Worm (Caenorhabditis elegans) whole organism, midembryonic: ENCODE results near the gene srbc-55.

Source experiments
- T22C8.4 ChIP-seq: fragments of 200-800 bp; sonication (Bioruptor generic); IDR thresholded peaks from 2 replicates; pipeline ENCODE4 v1.3.6; 2022; ENCODE audit warnings: missing genetic modification characterization, missing compliant biosample characterization
- cog-1 ChIP-seq: sonication (generic microtip); optimal IDR thresholded peaks from 2 replicates; lab custom pipeline; 2016; ENCODE audit warnings: missing genetic modification characterization, missing compliant biosample characterization
- flt-1 ChIP-seq: fragments of 200-800 bp; sonication (Bioruptor generic); IDR thresholded peaks from 2 replicates; pipeline ENCODE4 v1.3.6; 2022; ENCODE audit warnings: missing genetic modification characterization, missing compliant biosample characterization
- klf-2 ChIP-seq: fragments of 200-800 bp; sonication (Bioruptor generic); conservative IDR thresholded peaks from 2 replicates; pipeline ENCODE4 v1.3.6; 2022; ENCODE audit warnings: missing genetic modification reagents, missing genetic modification characterization, missing compliant biosample characterization
- med-1 ChIP-seq: sonication (generic microtip); optimal IDR thresholded peaks from 2 replicates; lab custom pipeline; 2017; ENCODE audit warnings: missing genetic modification characterization, mild to moderate bottlenecking, missing compliant biosample characterization, antibody characterized with exemption, missing genetic modification reagents; ENCODE audit not compliant: insufficient read depth
- ref-1 ChIP-seq: fragments of 200-800 bp; sonication (Bioruptor generic); conservative IDR thresholded peaks from 2 replicates; pipeline ENCODE4 v1.3.6; 2022; ENCODE audit warnings: missing genetic modification reagents, missing genetic modification characterization, missing compliant biosample characterization
- tab-1 ChIP-seq: fragments of 200-800 bp; sonication (Bioruptor generic); IDR thresholded peaks from 2 replicates; pipeline ENCODE4 v1.3.6; 2022; ENCODE audit warnings: missing genetic modification characterization, missing compliant biosample characterization
- ztf-23 ChIP-seq: fragments of 200-800 bp; sonication (Bioruptor generic); IDR thresholded peaks from 2 replicates; pipeline ENCODE4 v1.3.6; 2022; ENCODE audit warnings: missing genetic modification reagents, missing genetic modification characterization, missing compliant biosample characterization
- ztf-29 ChIP-seq: fragments of 200-800 bp; sonication (Bioruptor generic); IDR thresholded peaks from 2 replicates; pipeline ENCODE4 v1.3.6; 2022; ENCODE audit warnings: missing genetic modification reagents, missing genetic modification characterization, missing compliant biosample characterization

DNA sequence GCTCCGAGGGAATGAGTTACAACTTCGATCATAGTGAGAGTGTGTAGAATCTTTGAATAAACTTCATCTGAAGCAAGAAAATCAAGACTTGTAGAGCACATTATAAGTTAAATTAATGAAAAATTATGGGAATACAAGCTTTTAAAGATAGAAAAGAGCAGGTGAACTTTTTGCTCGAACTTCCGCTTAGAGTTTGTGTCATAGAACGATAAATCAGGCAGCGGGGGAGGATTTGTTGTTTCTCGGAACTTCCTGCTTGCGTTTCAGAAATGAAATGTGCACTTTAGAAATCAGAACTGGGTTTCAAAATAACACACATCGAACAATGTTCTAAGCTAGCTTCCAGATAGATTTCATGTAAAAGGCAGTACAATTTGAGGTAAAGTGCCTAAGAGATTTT lies 11.3 kb upstream of the srbc-55 start, which contains the start of gene srh-149:
- TF ChIP-seq klf-2 (no peak), ztf-23 (no peak), T22C8.4 (GFP tag; lab: Robert Waterston, UW) (no peak), ref-1 (GFP tag; lab: Robert Waterston, UW) (no peak), cog-1 (no peak), tab-1 (GFP tag; lab: Robert Waterston, UW) (no peak), ztf-29 (GFP tag; lab: Robert Waterston, UW) (no peak), flt-1 (GFP tag; lab: Robert Waterston, UW) (no peak), med-1 (no peak)
